Worm (Caenorhabditis elegans) whole organism, L3 larva: ENCODE data around the gene T12G3.11.

Source experiments
- ama-1 ChIP-seq: fragments of 150-350 bp; optimal IDR thresholded peaks from 2 replicates; lab custom pipeline; 2018
- egl-27 ChIP-seq: sonication (generic microtip); optimal IDR thresholded peaks from 4 replicates; lab custom pipeline; 2017; ENCODE audit warnings: missing biosample characterization, missing genetic modification reagents, missing genetic modification characterization
- lin-39 ChIP-seq: fragments of 150-350 bp; optimal IDR thresholded peaks from 2 replicates; lab custom pipeline; 2018; ENCODE audit warnings: missing biosample characterization, missing genetic modification reagents, missing genetic modification characterization
- skn-1 ChIP-seq: fragments of 150-350 bp; optimal IDR thresholded peaks from 2 replicates; lab custom pipeline; 2014; ENCODE audit warnings: missing biosample characterization, missing genetic modification characterization
- snpc-4 ChIP-seq: fragments of 150-350 bp; optimal IDR thresholded peaks from 2 replicates; lab custom pipeline; 2014; ENCODE audit warnings: missing biosample characterization, missing genetic modification characterization
- unc-62 ChIP-seq: fragments of 150-350 bp; sonication (generic microtip); optimal IDR thresholded peaks from 4 replicates; lab custom pipeline; 2014; ENCODE audit warnings: missing biosample characterization, missing genetic modification reagents, missing genetic modification characterization
- zag-1 ChIP-seq: fragments of 150-350 bp; optimal IDR thresholded peaks from 2 replicates; lab custom pipeline; 2014; ENCODE audit warnings: missing biosample characterization, missing genetic modification characterization
- ztf-11 ChIP-seq: fragments of 150-350 bp; optimal IDR thresholded peaks from 2 replicates; lab custom pipeline; 2014; ENCODE audit warnings: missing biosample characterization, missing genetic modification characterization

- TF ChIP-seq ama-1 (lab: Kevin White, UChicago), result no peak
- no peak for TF ChIP-seq snpc-4 (tag; lab: Kevin White, UChicago)
- no peak for TF ChIP-seq unc-62 (GFP tag; lab: Kevin White, UChicago)
- TF ChIP-seq skn-1 (tag; lab: Kevin White, UChicago), result no peak
- TF ChIP-seq ztf-11 (tag; lab: Kevin White, UChicago), result no peak
- TF ChIP-seq egl-27, result no peak
- no peak for TF ChIP-seq zag-1 (tag; lab: Kevin White, UChicago)
- no peak for TF ChIP-seq lin-39 (tag; lab: Kevin White, UChicago)
These were observed 18.7 kb downstream of the T12G3.11 start, which contains the start of the genes ZK617.26 and unc-22 for ce11 chrIV:12010859-12011258.
